Worm (Caenorhabditis elegans) whole organism, young adult: Measurements from ENCODE around the gene B0457.2.

Experiments used
- B0336.3 ChIP-seq: fragments of 200-800 bp; sonication (Bioruptor generic); IDR thresholded peaks from 2 replicates; pipeline ENCODE4 v1.3.6; 2022; ENCODE audit warnings: missing genetic modification characterization, missing compliant biosample characterization
- F23B12.7 ChIP-seq: sonication (generic microtip); optimal IDR thresholded peaks from 2 replicates; lab custom pipeline; 2017; ENCODE audit warnings: missing genetic modification characterization, mild to moderate bottlenecking, missing compliant biosample characterization, antibody characterized with exemption, moderate library complexity; ENCODE audit not compliant: insufficient read depth
- F37B4.10 ChIP-seq: fragments of 200-800 bp; sonication (Bioruptor generic); IDR thresholded peaks from 2 replicates; pipeline ENCODE4 v1.3.6; 2022; ENCODE audit warnings: missing genetic modification characterization, missing compliant biosample characterization
- F49E8.2 ChIP-seq: sonication (generic microtip); optimal IDR thresholded peaks from 3 replicates; lab custom pipeline; 2017; ENCODE audit warnings: missing genetic modification characterization, mild to moderate bottlenecking, missing compliant biosample characterization, antibody characterized with exemption, moderate library complexity; ENCODE audit not compliant: insufficient read depth
- K11D2.4 ChIP-seq: fragments of 200-800 bp; sonication (Bioruptor generic); IDR thresholded peaks from 2 replicates; pipeline ENCODE4 v1.3.6; 2022; ENCODE audit warnings: missing genetic modification reagents, missing genetic modification characterization, missing compliant biosample characterization
- Y56A3A.18 ChIP-seq: fragments of 200-800 bp; sonication (Bioruptor generic); IDR thresholded peaks from 2 replicates; pipeline ENCODE4 v1.3.6; 2022; ENCODE audit warnings: missing genetic modification reagents, missing genetic modification characterization, missing compliant biosample characterization
- Y95B8A.8 ChIP-seq: fragments of 200-800 bp; sonication (Bioruptor generic); IDR thresholded peaks from 2 replicates; pipeline ENCODE4 v1.3.6; 2022; ENCODE audit warnings: missing genetic modification reagents, missing genetic modification characterization, missing compliant biosample characterization
- ZK185.1 ChIP-seq: sonication (generic microtip); optimal IDR thresholded peaks from 2 replicates; lab custom pipeline; 2016; ENCODE audit warnings: mild to moderate bottlenecking, missing genetic modification characterization, missing compliant biosample characterization; ENCODE audit not compliant: poor library complexity, severe bottlenecking
- athp-1 ChIP-seq: sonication (generic microtip); optimal IDR thresholded peaks from 2 replicates; lab custom pipeline; 2017; ENCODE audit warnings: mild to moderate bottlenecking, missing genetic modification characterization, missing compliant biosample characterization
- attf-5 ChIP-seq: fragments of 200-800 bp; sonication (Bioruptor generic); optimal IDR thresholded peaks from 2 replicates; lab custom pipeline; 2018; ENCODE audit warnings: mild to moderate bottlenecking, missing genetic modification characterization, missing compliant biosample characterization
- cebp-1 ChIP-seq, 2 experiments: fragments of 200-800 bp in 1 of 2; sonication (Bioruptor generic) in 1 of 2; sonication (generic microtip) in 1 of 2; IDR thresholded peaks in 1 of 2; optimal IDR thresholded peaks in 1 of 2; 2 replicates each; pipeline versions ENCODE4 v1.3.6 to Lab custom; 2017 to 2022; ENCODE audit warnings: missing compliant biosample characterization in 2 of 2, missing genetic modification characterization in 2 of 2, mild to moderate bottlenecking in 1 of 2, missing genetic modification reagents in 1 of 2, moderate library complexity in 1 of 2
- die-1 ChIP-seq: sonication (generic microtip); optimal IDR thresholded peaks from 2 replicates; lab custom pipeline; 2016; ENCODE audit warnings: missing genotype, mild to moderate bottlenecking, missing genetic modification characterization, missing compliant biosample characterization
- dox-1 ChIP-seq: fragments of 200-800 bp; sonication (Bioruptor generic); IDR thresholded peaks from 2 replicates; pipeline ENCODE4 v1.3.6; 2022; ENCODE audit warnings: missing genetic modification reagents, missing genetic modification characterization, missing compliant biosample characterization
- efl-1 ChIP-seq: fragments of 150-350 bp; optimal IDR thresholded peaks from 2 replicates; lab custom pipeline; 2014; ENCODE audit warnings: missing biosample characterization, missing genetic modification reagents, missing genetic modification characterization
- him-1 ChIP-seq: sonication (generic microtip); optimal IDR thresholded peaks from 2 replicates; lab custom pipeline; 2016; ENCODE audit warnings: missing genotype, missing genetic modification reagents, missing genetic modification characterization, missing compliant biosample characterization
- hmg-1.2 ChIP-seq: fragments of 200-800 bp; sonication (Bioruptor generic); IDR thresholded peaks from 2 replicates; pipeline ENCODE4 v1.3.6; 2022; ENCODE audit warnings: missing genetic modification reagents, missing genetic modification characterization, missing compliant biosample characterization
- let-607 ChIP-seq, 2 experiments: fragments of 200-800 bp in 1 of 2; sonication (Bioruptor generic) in 1 of 2; sonication (generic microtip) in 1 of 2; optimal IDR thresholded peaks; 2 replicates each; lab custom pipeline; 2016 to 2018; ENCODE audit warnings: mild to moderate bottlenecking in 2 of 2, missing compliant biosample characterization in 2 of 2, missing genetic modification characterization in 2 of 2, moderate library complexity in 2 of 2, missing genotype in 1 of 2
- lin-26 ChIP-seq: fragments of 200-800 bp; sonication (Bioruptor generic); IDR thresholded peaks from 2 replicates; pipeline ENCODE4 v1.3.6; 2022; ENCODE audit warnings: missing genetic modification reagents, missing genetic modification characterization, missing compliant biosample characterization
- lin-35 ChIP-seq, 3 experiments: fragments of 150-350 bp in 2 of 3; sonication (generic microtip) in 1 of 3; optimal IDR thresholded peaks; 2 replicates each; lab custom pipeline; 2014 to 2018; ENCODE audit warnings: missing biosample characterization in 3 of 3, missing genetic modification characterization in 3 of 3, missing genetic modification reagents in 3 of 3
- lin-54 ChIP-seq: fragments of 200-800 bp; sonication (Bioruptor generic); optimal IDR thresholded peaks from 2 replicates; lab custom pipeline; 2018; ENCODE audit warnings: mild to moderate bottlenecking, missing genetic modification characterization, missing compliant biosample characterization
- madf-10 ChIP-seq: sonication (generic microtip); optimal IDR thresholded peaks from 2 replicates; lab custom pipeline; 2016; ENCODE audit warnings: mild to moderate bottlenecking, missing genetic modification characterization, missing compliant biosample characterization
- madf-3 ChIP-seq: fragments of 200-800 bp; sonication (Bioruptor generic); IDR thresholded peaks from 2 replicates; pipeline ENCODE4 v1.3.6; 2022; ENCODE audit warnings: missing genetic modification reagents, missing genetic modification characterization, missing compliant biosample characterization
- madf-6 ChIP-seq: fragments of 200-800 bp; sonication (Bioruptor generic); IDR thresholded peaks from 2 replicates; pipeline ENCODE4 v1.3.6; 2022; ENCODE audit warnings: missing genetic modification reagents, missing genetic modification characterization, missing compliant biosample characterization
- madf-8 ChIP-seq: fragments of 200-800 bp; sonication (Bioruptor generic); conservative IDR thresholded peaks from 2 replicates; pipeline ENCODE4 v1.3.6; 2022; ENCODE audit warnings: missing genetic modification reagents, missing genetic modification characterization, missing compliant biosample characterization
- mcd-1 ChIP-seq: fragments of 200-800 bp; sonication (Bioruptor generic); IDR thresholded peaks from 2 replicates; pipeline ENCODE4 v1.3.6; 2022; ENCODE audit warnings: missing genetic modification reagents, missing genetic modification characterization, missing compliant biosample characterization
- nfya-1 ChIP-seq: sonication (generic microtip); optimal IDR thresholded peaks from 2 replicates; lab custom pipeline; 2017; ENCODE audit warnings: antibody characterized with exemption, missing compliant biosample characterization, missing genetic modification characterization, borderline replicate concordance; ENCODE audit not compliant: insufficient read depth
- nfyb-1 ChIP-seq: fragments of 200-800 bp; sonication (Bioruptor generic); IDR thresholded peaks from 2 replicates; pipeline ENCODE4 v1.3.6; 2022; ENCODE audit warnings: missing genetic modification reagents, missing genetic modification characterization, missing compliant biosample characterization
- nhr-80 ChIP-seq: sonication (generic microtip); optimal IDR thresholded peaks from 2 replicates; lab custom pipeline; 2016; ENCODE audit warnings: missing genetic modification characterization, missing compliant biosample characterization
- pbrm-1 ChIP-seq: fragments of 200-800 bp; sonication (Bioruptor generic); IDR thresholded peaks from 2 replicates; pipeline ENCODE4 v1.3.6; 2022; ENCODE audit warnings: missing genetic modification reagents, missing genetic modification characterization, missing compliant biosample characterization
- snpc-1.1 ChIP-seq: sonication (generic microtip); optimal IDR thresholded peaks from 2 replicates; lab custom pipeline; 2017; ENCODE audit warnings: missing genetic modification characterization, mild to moderate bottlenecking, missing compliant biosample characterization, antibody characterized with exemption, moderate library complexity, missing genotype, missing genetic modification reagents; ENCODE audit not compliant: insufficient read depth
- snpc-3.4 ChIP-seq: sonication (generic microtip); optimal IDR thresholded peaks from 2 replicates; lab custom pipeline; 2017; ENCODE audit warnings: missing genetic modification characterization, mild to moderate bottlenecking, missing compliant biosample characterization, antibody characterized with exemption, moderate library complexity, missing genotype, missing genetic modification reagents
- snpc-4 ChIP-seq, 5 experiments: fragments of 150-350 bp in 1 of 5; sonication (generic microtip) in 4 of 5; optimal IDR thresholded peaks; 2 replicates each; lab custom pipeline; 2014 to 2018; ENCODE audit warnings: missing genetic modification characterization in 5 of 5, missing biosample characterization in 3 of 5, antibody characterized with exemption in 2 of 5, mild to moderate bottlenecking in 2 of 5, missing compliant biosample characterization in 2 of 5, missing genotype in 2 of 5, moderate library complexity in 2 of 5, missing genetic modification reagents in 1 of 5
- xnd-1 ChIP-seq: sonication (generic microtip); optimal IDR thresholded peaks from 2 replicates; lab custom pipeline; 2016; ENCODE audit warnings: missing genotype, missing genetic modification reagents, missing genetic modification characterization, missing compliant biosample characterization
- zfh-2 ChIP-seq: fragments of 200-800 bp; sonication (Bioruptor generic); conservative IDR thresholded peaks from 2 replicates; pipeline ENCODE4 v1.3.6; 2022; ENCODE audit warnings: missing genetic modification reagents, missing genetic modification characterization, missing compliant biosample characterization
- ztf-3 ChIP-seq: fragments of 200-800 bp; sonication (Bioruptor generic); optimal IDR thresholded peaks from 2 replicates; lab custom pipeline; 2018; ENCODE audit warnings: mild to moderate bottlenecking, missing genetic modification characterization, missing compliant biosample characterization

B0457.2 gene

DNA sequence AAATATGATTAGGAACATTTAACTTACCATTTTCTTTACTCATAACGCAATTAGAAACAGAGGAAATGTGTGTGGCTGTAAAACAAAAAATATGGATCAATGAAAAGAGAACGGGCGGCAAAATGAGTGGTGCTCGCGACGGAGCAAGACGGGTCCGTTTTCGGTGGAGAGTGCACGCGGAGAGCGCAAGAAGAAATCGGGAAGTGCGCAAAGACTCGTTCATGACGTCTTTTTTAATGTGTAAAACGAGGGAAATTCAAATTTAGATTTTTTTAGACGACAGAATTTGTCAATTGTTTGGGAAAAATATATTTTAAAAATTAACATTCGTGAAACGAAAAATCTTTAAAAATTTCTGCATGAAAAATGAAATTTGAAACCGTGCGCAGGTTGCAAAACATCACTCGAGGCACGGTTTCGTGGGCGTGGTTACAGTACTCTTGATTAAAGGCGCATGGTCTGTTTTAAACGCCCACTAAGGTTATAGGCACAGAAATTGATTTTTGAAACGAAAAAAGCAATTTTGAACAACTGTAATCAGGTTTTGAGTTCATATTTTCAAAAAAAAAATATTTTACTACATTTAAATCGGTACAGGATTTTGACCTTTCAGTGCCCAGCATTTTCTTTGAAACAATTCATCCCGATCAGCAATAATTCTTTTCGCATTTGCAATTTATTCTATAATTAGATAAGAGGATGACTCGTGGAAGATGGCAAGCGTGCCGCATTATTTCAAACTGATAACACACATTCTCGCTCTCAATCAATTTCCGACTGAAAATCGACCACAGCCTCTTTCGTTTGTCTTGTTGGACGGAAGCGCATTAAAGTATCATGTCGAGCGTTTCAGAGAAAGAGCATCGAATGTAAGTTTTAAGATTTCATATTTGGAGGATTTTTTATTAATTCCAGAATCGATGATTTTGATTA is 43.2 kb upstream of the B0457.2 start, which contains the start of the genes szy-20 and C18E9.5 (continued):
- peak; percentile 69; the same call in 1 of the 2 replicates for TF ChIP-seq zfh-2 (GFP tag; lab: Robert Waterston, UW)
- TF ChIP-seq hmg-1.2 (GFP tag; lab: Robert Waterston, UW), result peak; percentile 47
- peak; percentile 81 for TF ChIP-seq mcd-1 (GFP tag; lab: Robert Waterston, UW)
- 0 out of 2 replicates have a peak, but pooled peaks have one; percentile 53 for TF ChIP-seq pbrm-1
- no peak for TF ChIP-seq lin-26 (GFP tag; lab: Robert Waterston, UW)
- TF ChIP-seq xnd-1 (tag; lab: Kevin White, UChicago), result peak; percentile 84
- no peak for TF ChIP-seq Y56A3A.18 (GFP tag; lab: Robert Waterston, UW)
- TF ChIP-seq athp-1, result peak; percentile 41
- no peak for TF ChIP-seq ztf-3 (GFP tag; lab: Kevin White, UChicago)
- no peak for TF ChIP-seq die-1
- TF ChIP-seq nfyb-1, result 0 out of 2 replicates have a peak, but pooled peaks have one; percentile 49
- TF ChIP-seq nfya-1, result no peak
- peak; percentile 62 for TF ChIP-seq efl-1 (GFP tag; lab: Kevin White, UChicago)
- peak; percentile 40 for TF ChIP-seq snpc-3.4 (tag; lab: Kevin White, UChicago)
- peak; percentile 94 for TF ChIP-seq madf-6 (GFP tag; lab: Robert Waterston, UW)
- TF ChIP-seq dox-1 (GFP tag; lab: Robert Waterston, UW), result peak; percentile 71
- peak; percentile 46 for TF ChIP-seq him-1 (tag; lab: Kevin White, UChicago)
- peak; percentile 64; the same call in 1 of the 2 replicates for TF ChIP-seq K11D2.4 (GFP tag; lab: Robert Waterston, UW)
- TF ChIP-seq snpc-1.1, result peak; percentile 26
- TF ChIP-seq madf-3, result 0 out of 2 replicates have a peak, but pooled peaks have one; percentile 56
- TF ChIP-seq F49E8.2, result peak; percentile 79
- TF ChIP-seq F23B12.7 (tag; lab: Kevin White, UChicago), result no peak
- 0 out of 2 replicates have a peak, but pooled peaks have one; percentile 38 for TF ChIP-seq B0336.3 (GFP tag; lab: Robert Waterston, UW)
- peak; percentile 28 to 96 (median 73) for TF ChIP-seq lin-35 (GFP tag; optimal IDR thresholded peaks at IDR 0.05; lab: Kevin White, UChicago)
- no peak for TF ChIP-seq madf-10 (tag; lab: Kevin White, UChicago)
- TF ChIP-seq Y95B8A.8, result 0 out of 2 replicates have a peak, but pooled peaks have one; percentile 33
- peak; percentile 88 for TF ChIP-seq madf-8 (GFP tag; lab: Robert Waterston, UW)
- no peak for TF ChIP-seq snpc-4 (GFP tag; optimal IDR thresholded peaks at IDR 0.05; lab: Kevin White, UChicago)
- TF ChIP-seq snpc-4 (tag; optimal IDR thresholded peaks at IDR 0.05; lab: Kevin White, UChicago), result peak in 1 of 4 experiments; percentile 35
- TF ChIP-seq lin-54 (GFP tag; lab: Kevin White, UChicago), result peak; percentile 93
- TF ChIP-seq ZK185.1, result peak; percentile 44

ce11 chrII:8964835-8965234 is 38.5 kb upstream of the B0457.2 start, which contains the start of the genes ndub-3 and C18E9.2:
Gene ndub-3 (minus strand): TSS chrII:8964890.
Gene C18E9.2 (plus strand): TSS chrII:8965006.
- peak; percentile 58 for TF ChIP-seq attf-5 (GFP tag; lab: Kevin White, UChicago)
- TF ChIP-seq cebp-1 (GFP tag; IDR thresholded peaks at IDR 0.05; lab: Robert Waterston, UW), result no peak
- TF ChIP-seq cebp-1 (tag; optimal IDR thresholded peaks at IDR 0.05; lab: Kevin White, UChicago), result peak; percentile 37
- TF ChIP-seq let-607 (tag; optimal IDR thresholded peaks at IDR 0.05; lab: Kevin White, UChicago), result peak; percentile 86 to 93
- peak; percentile 29 for TF ChIP-seq nhr-80 (tag; lab: Kevin White, UChicago)
- no peak for TF ChIP-seq F37B4.10 (GFP tag; lab: Robert Waterston, UW)
- TF ChIP-seq dox-1 (GFP tag; lab: Robert Waterston, UW), result peak; percentile 52; the same call in 1 of the 2 replicates
